Worm (Caenorhabditis elegans) whole organism, late embryonic: Measurements from ENCODE around the gene sdf-9.
A peak's percentile ranks its signal among the peaks of the same experiment; 100 is the strongest.

ENCODE experiments used
- ama-1 ChIP-seq: fragments of 150-350 bp; optimal IDR thresholded peaks from 2 replicates; lab custom pipeline; 2014
- ceh-18 ChIP-seq: sonication (generic microtip); optimal IDR thresholded peaks from 2 replicates; lab custom pipeline; 2016; ENCODE audit warnings: missing genetic modification characterization, missing compliant biosample characterization
- fax-1 ChIP-seq: sonication (generic microtip); optimal IDR thresholded peaks from 2 replicates; lab custom pipeline; 2016; ENCODE audit warnings: missing genotype, missing genetic modification characterization, missing compliant biosample characterization
- pag-3 ChIP-seq: sonication (generic microtip); optimal IDR thresholded peaks from 2 replicates; lab custom pipeline; 2016; ENCODE audit warnings: missing compliant biosample characterization, missing genetic modification characterization, borderline replicate concordance
- unc-3 ChIP-seq, 2 experiments: fragments of 200-800 bp in 1 of 2; sonication (Bioruptor generic) in 1 of 2; sonication (generic microtip) in 1 of 2; conservative IDR thresholded peaks in 1 of 2; optimal IDR thresholded peaks in 1 of 2; 2 replicates each; pipeline versions ENCODE4 v1.3.6 to Lab custom; 2016 to 2022; ENCODE audit warnings: missing compliant biosample characterization in 2 of 2, missing genetic modification characterization in 2 of 2, missing genetic modification reagents in 1 of 2
- unc-55 ChIP-seq: sonication (generic microtip); optimal IDR thresholded peaks from 2 replicates; lab custom pipeline; 2017; ENCODE audit warnings: missing biosample characterization, missing genetic modification reagents, missing genetic modification characterization

The sdf-9 gene

ce11 chrV:20845524-20846208, 47.6 kb downstream of the sdf-9 start, which contains the start of the genes F31D4.2 and fkb-6 (continued):
- TF ChIP-seq fax-1 (tag; lab: Kevin White, UChicago) (no peak), ceh-18 (tag; lab: Kevin White, UChicago) (no peak)
- TF ChIP-seq, all 69 proteins: peak for 13

ce11 chrV:20847743-20848229, 49.8 kb downstream of the sdf-9 start:
- TF ChIP-seq unc-3 (GFP tag; conservative IDR thresholded peaks at IDR 0.05; lab: Robert Waterston, UW) (no peak), unc-3 (tag; optimal IDR thresholded peaks at IDR 0.05; lab: Kevin White, UChicago) (no peak), ama-1 (lab: Kevin White, UChicago) (peak; percentile 27)

ce11 chrV:20850580-20850979, 52.6 kb downstream of the sdf-9 start, which contains the start of gene clec-264:
Gene clec-264, minus strand, starts transcription at chrV:20850701.
- TF ChIP-seq unc-55 = peak; percentile 77
- TF ChIP-seq pag-3 = no peak
